Worm (Caenorhabditis elegans) whole organism, L4 larva: Measurements from ENCODE around the gene taf-3.

Experiments used
- R02D3.7 ChIP-seq: fragments of 150-350 bp; sonication (generic microtip); optimal IDR thresholded peaks from 3 replicates; lab custom pipeline; 2014; ENCODE audit warnings: missing biosample characterization, missing genetic modification characterization
- ama-1 ChIP-seq: fragments of 150-350 bp; optimal IDR thresholded peaks from 2 replicates; lab custom pipeline; 2014; ENCODE audit warnings: inconsistent platforms, mixed read lengths
- ces-1 ChIP-seq: fragments of 150-350 bp; sonication (generic microtip); optimal IDR thresholded peaks from 4 replicates; lab custom pipeline; 2014; ENCODE audit warnings: missing biosample characterization, missing genetic modification reagents, missing genetic modification characterization
- daf-12 ChIP-seq: fragments of 150-350 bp; optimal IDR thresholded peaks from 2 replicates; lab custom pipeline; 2014; ENCODE audit warnings: missing biosample characterization, missing genetic modification reagents, missing genetic modification characterization
- daf-8 ChIP-seq: fragments of 200-800 bp; sonication (Bioruptor generic); IDR thresholded peaks from 2 replicates; pipeline ENCODE4 v1.3.6; 2022; ENCODE audit warnings: missing genetic modification characterization, missing compliant biosample characterization
- egl-27 ChIP-seq: sonication (generic microtip); optimal IDR thresholded peaks from 3 replicates; lab custom pipeline; 2017; ENCODE audit warnings: missing biosample characterization, missing genetic modification reagents, missing genetic modification characterization
- unc-62 ChIP-seq, 3 experiments: fragments of 150-350 bp in 1 of 3; sonication (generic microtip); optimal IDR thresholded peaks in 2 of 3; peaks in 1 of 3; 1 replicate in 1 of 3; 2 replicates in 2 of 3; lab custom pipeline; 2014 to 2017; ENCODE audit warnings: missing biosample characterization in 3 of 3, missing genetic modification characterization in 3 of 3, missing genetic modification reagents in 3 of 3, missing genotype in 1 of 3

ce11 chrX:16309705-16310104 is 22.5 kb upstream of the taf-3 start:
- TF ChIP-seq ces-1 (no peak), daf-8 (GFP tag; lab: Robert Waterston, UW) (no peak), daf-12 (tag; lab: Kevin White, UChicago) (no peak), ama-1 (lab: Kevin White, UChicago) (no peak), unc-62 (GFP tag; optimal IDR thresholded peaks at IDR 0.05 in 1 of 2; lab: Kevin White, UChicago) (no peak), unc-62 (tag; optimal IDR thresholded peaks at IDR 0.05; lab: Kevin White, UChicago) (no peak), R02D3.7 (tag; lab: Kevin White, UChicago) (no peak), egl-27 (tag; lab: Kevin White, UChicago) (no peak)
